Fruit fly (Drosophila melanogaster): ENCODE measurements around the gene Ziz.
A peak's percentile ranks its signal among the peaks of the same experiment; 100 is the strongest.

The Ziz gene

DNA sequence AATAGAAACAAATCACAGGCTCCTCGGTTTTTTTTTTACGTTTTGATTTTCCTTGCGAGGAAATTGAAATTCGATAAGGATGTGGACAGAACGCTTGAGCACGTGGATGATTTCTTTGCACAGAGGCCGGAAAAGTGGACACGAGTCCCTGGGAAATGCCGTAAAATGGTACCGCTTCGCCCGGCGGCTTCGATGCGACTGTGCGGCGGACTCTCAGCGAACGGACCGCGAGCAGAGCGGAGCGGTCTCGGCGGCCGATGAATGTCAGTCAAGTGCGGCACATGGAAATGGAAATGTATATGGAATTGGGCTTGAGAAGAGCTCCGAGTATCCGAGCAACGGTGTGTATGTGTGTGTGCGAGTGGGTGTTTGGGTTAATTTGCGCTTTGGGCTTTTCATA, 45.1 kb downstream of the Ziz start, which contains the start of gene santa-maria:
TSS of gene santa-maria (minus strand) at position 279 of the 400 bp plus-strand sequence.
- TF ChIP-seq CG17801 (GFP tag; optimal IDR thresholded peaks at IDR 0.05; ENCODE audit: partially characterized antibody) = no peak

dm6 chr2L:7448371-7448770, 47.7 kb downstream of the Ziz start:
- no peak for TF ChIP-seq CG17801 (GFP tag; optimal IDR thresholded peaks at IDR 0.05; ENCODE audit: partially characterized antibody)

DNA sequence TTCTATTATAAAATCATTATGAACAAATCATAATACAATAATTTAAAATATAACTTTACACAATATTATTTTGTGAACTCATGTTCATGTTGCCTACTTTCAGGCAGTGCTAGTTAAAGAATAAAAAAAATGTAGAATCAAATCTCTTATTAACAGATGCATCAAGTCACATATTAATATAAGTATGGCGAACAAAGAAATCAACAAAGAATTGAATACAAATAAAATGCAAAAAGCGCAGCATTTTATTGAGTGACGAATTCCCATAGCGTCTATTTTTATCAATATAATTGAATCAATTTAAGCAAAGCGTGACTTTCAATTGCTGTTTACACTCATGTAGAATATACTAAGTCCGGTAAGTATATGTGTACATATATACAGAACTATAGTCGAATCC, 48.3 kb downstream of the Ziz start:
- no peak for TF ChIP-seq CG17801 (GFP tag; optimal IDR thresholded peaks at IDR 0.05; ENCODE audit: partially characterized antibody)

DNA sequence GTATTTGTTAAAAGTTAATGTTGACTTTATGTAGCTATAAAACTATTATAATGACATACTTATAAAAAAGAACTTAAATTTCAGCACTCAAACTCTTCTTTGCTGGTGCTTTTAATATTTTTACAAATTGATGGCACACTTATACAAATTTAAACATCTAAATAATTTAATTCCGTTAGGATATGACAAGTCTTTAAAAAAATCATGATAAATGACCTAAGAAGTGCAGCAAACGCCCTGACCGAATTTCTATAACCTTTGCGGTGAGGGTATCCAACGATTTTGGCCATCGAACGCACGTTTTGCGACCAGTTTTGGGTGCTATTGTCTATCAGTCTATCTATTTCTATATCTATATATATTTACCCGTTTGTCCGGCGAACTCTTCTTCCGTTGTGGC, 53.2 kb downstream of the Ziz start:
- TF ChIP-seq CG17801 (GFP tag; optimal IDR thresholded peaks at IDR 0.05; ENCODE audit: partially characterized antibody) = no peak

DNA sequence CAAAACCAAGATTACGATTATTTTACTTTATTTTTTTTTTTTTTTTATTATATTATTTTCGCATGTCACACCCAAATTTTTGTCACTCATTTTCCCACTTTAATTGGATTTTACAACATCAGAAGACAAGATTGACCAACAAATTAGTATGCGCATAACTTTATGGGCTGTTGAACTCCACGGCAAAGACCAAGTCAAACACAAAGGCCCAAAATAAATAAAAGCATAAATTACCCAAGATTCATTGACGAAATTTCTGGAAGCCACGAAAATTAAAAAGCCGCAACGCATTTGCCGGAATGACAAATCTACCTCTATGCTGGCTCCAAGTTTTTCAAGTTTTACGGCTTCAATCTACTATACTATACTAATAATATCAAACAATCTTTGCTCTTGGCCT, 54.0 kb downstream of the Ziz start:
- TF ChIP-seq CG17801 (GFP tag; optimal IDR thresholded peaks at IDR 0.05; ENCODE audit: partially characterized antibody) = no peak

dm6 chr2L:7440458-7441018, 55.6 kb downstream of the Ziz start:
- no peak for TF ChIP-seq CG17801 (GFP tag; optimal IDR thresholded peaks at IDR 0.05; ENCODE audit: partially characterized antibody)

- peak; percentile 21 for TF ChIP-seq CG17801 (GFP tag; optimal IDR thresholded peaks at IDR 0.05; ENCODE audit: partially characterized antibody)
Observed at dm6 chr2L:7438505-7438904, 57.6 kb downstream of the Ziz start.

dm6 chr2L:7437325-7437707, 58.8 kb downstream of the Ziz start, which contains the start of gene CG5973:
Gene CG5973 (plus strand): TSS chr2L:7437492.
- peak; percentile 29 for TF ChIP-seq CG17801 (GFP tag; optimal IDR thresholded peaks at IDR 0.05; ENCODE audit: partially characterized antibody)

DNA sequence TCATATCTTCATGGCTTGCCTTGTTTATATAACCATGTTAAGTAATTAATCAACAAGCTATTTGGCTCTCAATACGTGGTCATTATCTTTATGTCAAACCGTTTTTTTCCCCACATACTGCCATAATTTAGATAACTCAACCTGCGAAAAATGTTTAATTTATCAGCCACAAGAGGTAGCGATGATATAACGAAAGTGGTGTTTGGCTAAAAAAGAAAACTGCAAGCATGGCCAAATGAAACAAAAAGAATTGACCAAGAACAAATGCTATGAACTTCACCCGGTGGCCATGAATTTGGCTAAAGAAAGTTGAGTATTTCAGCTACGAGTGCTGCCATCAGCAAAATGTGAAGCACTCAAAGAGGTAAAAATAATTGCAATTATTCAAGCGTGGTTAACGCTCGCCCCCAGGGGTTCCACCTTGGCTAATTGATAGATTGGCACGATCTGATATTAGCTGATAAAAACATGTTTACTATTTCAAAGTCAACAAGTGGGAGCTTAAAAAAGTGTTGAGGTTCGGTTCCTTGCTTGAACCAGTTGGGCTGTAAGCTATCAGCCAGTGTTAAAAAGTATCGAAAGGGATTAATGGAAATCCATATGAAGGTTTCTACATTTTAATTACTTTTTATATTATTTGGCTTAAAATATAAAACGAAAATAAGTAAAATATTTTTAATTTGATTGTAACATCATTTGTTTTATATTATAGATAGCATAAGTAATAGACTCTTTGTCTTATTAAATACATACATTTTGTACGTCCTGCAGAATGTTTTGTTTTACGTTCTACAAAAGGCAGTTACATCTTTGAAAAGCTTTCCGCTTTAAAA, 59.4 kb downstream of the Ziz start:
- peak; percentile 72 for TF ChIP-seq CG17801 (GFP tag; optimal IDR thresholded peaks at IDR 0.05; ENCODE audit: partially characterized antibody)

dm6 chr2L:7435475-7435874, 60.6 kb downstream of the Ziz start:
- TF ChIP-seq CG17801 (GFP tag; optimal IDR thresholded peaks at IDR 0.05; ENCODE audit: partially characterized antibody) = no peak

dm6 chr2L:7434737-7435356, 61.3 kb downstream of the Ziz start:
- peak; percentile 93 for TF ChIP-seq CG17801 (GFP tag; optimal IDR thresholded peaks at IDR 0.05; ENCODE audit: partially characterized antibody)

dm6 chr2L:7433957-7434736, 62.0 kb downstream of the Ziz start:
- TF ChIP-seq CG17801 (GFP tag; optimal IDR thresholded peaks at IDR 0.05; ENCODE audit: partially characterized antibody) = peak; percentile 88

DNA sequence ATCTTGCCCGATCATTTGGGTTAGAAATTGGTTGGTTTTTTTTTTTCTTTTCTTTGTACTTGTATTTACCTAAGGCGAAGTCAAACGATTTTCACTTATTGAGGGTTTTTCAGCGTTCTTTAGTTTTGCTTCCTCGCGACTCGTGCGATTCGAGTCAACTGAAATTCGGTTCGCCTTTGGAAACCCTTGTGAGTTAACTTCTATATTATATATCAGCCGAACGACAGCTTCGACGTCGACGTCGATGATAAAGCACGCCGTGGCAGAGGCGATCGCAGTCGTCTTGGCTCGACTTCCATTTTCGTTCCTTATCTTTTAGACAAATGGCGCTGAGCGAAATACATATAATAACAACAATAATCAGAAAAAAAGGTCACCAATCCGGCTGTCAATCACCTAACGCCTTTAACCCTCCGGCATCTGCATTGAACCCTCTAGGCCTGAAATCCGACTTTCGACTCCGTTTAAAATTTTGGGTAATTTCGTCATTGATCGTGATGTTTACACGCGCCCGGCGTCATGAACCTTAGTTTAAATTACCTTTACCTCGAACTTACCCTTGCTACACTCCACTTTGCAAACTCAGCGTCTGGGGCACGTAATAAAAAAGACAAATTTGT, 62.7 kb downstream of the Ziz start, which contains the start of gene CG5958:
TSS of gene CG5958 (minus strand) at position 180 of the 620 bp plus-strand sequence.
- no peak for TF ChIP-seq CG17801 (GFP tag; optimal IDR thresholded peaks at IDR 0.05; ENCODE audit: partially characterized antibody)

DNA sequence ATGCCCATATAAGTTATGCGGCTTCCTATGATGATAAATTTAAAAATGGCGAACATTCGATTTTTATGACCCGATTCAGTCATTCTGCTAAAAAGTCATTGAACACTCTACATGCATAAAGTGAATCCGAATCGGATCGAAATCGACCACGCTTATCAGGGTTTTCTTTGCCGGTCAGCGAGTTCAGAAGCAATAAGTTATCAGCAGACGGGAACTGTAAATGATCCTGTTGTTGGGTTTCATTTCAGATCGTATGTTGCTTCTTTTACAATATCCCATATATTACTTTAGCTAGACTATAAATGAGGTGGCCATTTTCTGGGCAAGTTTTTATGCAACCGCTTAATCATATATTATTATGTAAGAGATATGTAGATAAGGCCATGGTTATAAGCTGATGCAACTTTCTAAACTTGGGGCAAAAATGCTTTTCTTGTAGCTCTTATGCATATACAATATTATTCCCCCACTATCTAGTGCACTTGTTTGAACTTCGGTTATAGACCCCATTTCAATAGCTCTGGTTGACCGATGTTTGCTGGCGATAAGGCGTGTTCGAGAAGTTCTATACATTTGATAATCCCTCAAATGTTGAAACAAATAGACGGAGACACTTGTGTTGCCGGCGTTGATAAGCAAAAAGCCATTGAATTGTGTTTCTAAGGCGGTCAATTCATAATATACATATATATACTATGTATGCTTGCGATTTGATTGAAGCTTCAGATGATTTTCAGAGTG, 64.1 kb downstream of the Ziz start:
- TF ChIP-seq CG17801 (GFP tag; optimal IDR thresholded peaks at IDR 0.05; ENCODE audit: partially characterized antibody) = no peak
